Worm (Caenorhabditis elegans): ENCODE results near the gene Y43C5A.7.
A peak's percentile ranks its signal among the peaks of the same experiment; 100 is the strongest.

The Y43C5A.7 gene

ce11 chrIV:10262882-10263281 is 14.2 kb upstream of the Y43C5A.7 start:
- TF ChIP-seq set-16 (GFP tag; IDR thresholded peaks at IDR 0.05) (peak; percentile 75), madf-5 (GFP tag; IDR thresholded peaks at IDR 0.05) (peak in 1 of 2 experiments; percentile 85; a peak in 2 of 4 replicates), lim-7 (GFP tag; IDR thresholded peaks at IDR 0.05) (peak; percentile 66; the same call in 1 of the 2 replicates), nhr-42 (GFP tag; IDR thresholded peaks at IDR 0.05) (0 out of 2 replicates have a peak, but pooled peaks have one; percentile 9), ZK337.2 (GFP tag; IDR thresholded peaks at IDR 0.05) (0 out of 2 replicates have a peak, but pooled peaks have one; percentile 17), snpc-1.2 (GFP tag; IDR thresholded peaks at IDR 0.05) (peak; percentile 59; the same call in 1 of the 2 replicates), F26F4.8 (GFP tag; conservative IDR thresholded peaks at IDR 0.05) (0 out of 2 replicates have a peak, but pooled peaks have one; percentile 54), D1046.2 (GFP tag; IDR thresholded peaks at IDR 0.05) (0 out of 2 replicates have a peak, but pooled peaks have one; percentile 30)

ce11 chrIV:10269137-10269933 is 7.7 kb upstream of the Y43C5A.7 start, which contains the start of the genes nspd-7 and Y43C5A.2:
Gene nspd-7 (minus strand): TSS chrIV:10269187.
Gene Y43C5A.2 (plus strand): TSS chrIV:10269883.
- no peak for TF ChIP-seq mep-1 (tag; optimal IDR thresholded peaks at IDR 0.05)
- TF ChIP-seq sdz-12 (GFP tag; optimal IDR thresholded peaks at IDR 0.05) = no peak
- 0 out of 2 replicates have a peak, but pooled peaks have one; percentile 13 for TF ChIP-seq php-3 (GFP tag; IDR thresholded peaks at IDR 0.05)
- no peak for TF ChIP-seq duxl-1 (tag; optimal IDR thresholded peaks at IDR 0.05; ENCODE audit: poor library complexity)
- no peak for TF ChIP-seq dpl-1 (GFP tag; optimal IDR thresholded peaks at IDR 0.05)
- TF ChIP-seq unc-62 (GFP tag; optimal IDR thresholded peaks at IDR 0.05 in 1 of 2) = peak in 1 of 2 experiments; percentile 51
- TF ChIP-seq unc-62 (tag; optimal IDR thresholded peaks at IDR 0.05) = no peak
- TF ChIP-seq ceh-62 (tag; optimal IDR thresholded peaks at IDR 0.05) = no peak
- peak; percentile 58 for TF ChIP-seq nhr-28 (tag; optimal IDR thresholded peaks at IDR 0.05)
- TF ChIP-seq gei-8 (GFP tag; optimal IDR thresholded peaks at IDR 0.05) = no peak
- TF ChIP-seq dmd-6 (GFP tag; IDR thresholded peaks at IDR 0.05) = peak; percentile 8; the same call in 1 of the 2 replicates
- no peak for TF ChIP-seq ceh-28 (tag; optimal IDR thresholded peaks at IDR 0.05)
- TF ChIP-seq lim-7 (GFP tag; IDR thresholded peaks at IDR 0.05) = no peak
- peak; percentile 6 for TF ChIP-seq pqm-1 (tag; optimal IDR thresholded peaks at IDR 0.05)

DNA sequence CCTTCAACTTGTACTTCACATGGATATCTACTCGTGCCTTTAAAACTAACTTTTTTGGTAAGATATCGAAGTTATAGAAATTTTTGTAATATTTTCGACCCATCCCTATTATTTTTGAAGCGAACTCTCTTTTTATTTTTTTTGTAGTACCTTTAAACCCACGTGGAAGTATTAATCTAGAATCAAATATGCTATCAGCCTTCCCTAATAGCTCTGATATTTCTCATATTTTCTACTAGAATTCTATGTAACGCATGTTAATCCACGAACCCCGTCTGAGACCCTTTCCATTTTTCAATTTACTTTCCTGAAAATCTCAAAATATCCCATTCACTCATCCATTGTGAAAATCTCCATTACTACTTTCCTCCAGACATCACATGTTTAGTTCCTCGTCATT is 3.7 kb upstream of the Y43C5A.7 start:
- no peak for TF ChIP-seq nhr-25 (tag; optimal IDR thresholded peaks at IDR 0.05; ENCODE audit: borderline replicate concordance, insufficient read depth)
- no peak for TF ChIP-seq ceh-28 (tag; optimal IDR thresholded peaks at IDR 0.05)
- TF ChIP-seq ztf-7 (tag; optimal IDR thresholded peaks at IDR 0.05) = no peak
- TF ChIP-seq dmd-9 (GFP tag; IDR thresholded peaks at IDR 0.05) = no peak
- TF ChIP-seq unc-62 (GFP tag; optimal IDR thresholded peaks at IDR 0.05 in 1 of 2) = peak in 1 of 2 experiments; percentile 71
- TF ChIP-seq unc-62 (tag; optimal IDR thresholded peaks at IDR 0.05) = no peak
- TF ChIP-seq daf-16 (GFP tag; optimal IDR thresholded peaks at IDR 0.05) = no peak
- no peak for TF ChIP-seq daf-16 (tag; optimal IDR thresholded peaks at IDR 0.05)
- TF ChIP-seq aha-1 (tag) = peak; percentile 95

- TF ChIP-seq nhr-28 (tag; optimal IDR thresholded peaks at IDR 0.05) (peak; percentile 43), mdl-1 (tag; optimal IDR thresholded peaks at IDR 0.05) (peak in 1 of 2 experiments; percentile 20), ctbp-1 (GFP tag; IDR thresholded peaks at IDR 0.05) (no peak)
Measured at ce11 chrIV:10273781-10274313, 3.2 kb upstream of the Y43C5A.7 start, which contains the start of gene Y43C5A.3. Gene Y43C5A.3 (plus strand): TSS chrIV:10274036.

DNA sequence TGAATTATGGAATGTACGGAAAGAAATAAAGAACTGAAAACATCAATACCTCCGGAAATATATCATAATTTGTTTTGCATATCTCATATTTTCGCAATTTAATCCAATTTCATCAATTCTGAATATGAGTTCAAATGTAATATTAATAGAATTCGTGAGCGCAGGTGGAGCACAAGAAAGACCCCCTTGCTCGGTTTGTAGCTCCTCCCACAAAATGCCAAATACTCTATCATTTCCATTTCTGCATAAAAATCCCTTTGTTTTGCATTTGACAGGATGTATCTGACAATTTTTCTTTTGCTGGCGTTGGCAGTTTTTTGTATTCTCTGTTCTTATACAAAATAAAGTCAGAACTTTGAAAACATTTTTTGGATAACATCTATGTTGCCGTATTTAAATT is 2.0 kb upstream of the Y43C5A.7 start:
- TF ChIP-seq aha-1 (tag) (peak; percentile 95), lin-1 (GFP tag; IDR thresholded peaks at IDR 0.05) (no peak), spr-1 (tag; optimal IDR thresholded peaks at IDR 0.05) (no peak)

Data from whole organism, L4 larva.